Fruit fly (Drosophila melanogaster) whole organism, embryonic: ENCODE data around the gene Rad9.

ENCODE experiments used
- Awh ChIP-seq: fragments of 200-800 bp; sonication (Bioruptor generic); IDR thresholded peaks from 2 replicates; pipeline ENCODE4, ENCODE4 v1.3.6; 2022; ENCODE audit warnings: missing biosample characterization, missing genetic modification characterization
- CG10274 ChIP-seq: fragments of 200-800 bp; sonication (Bioruptor generic); optimal IDR thresholded peaks from 3 replicates; lab custom pipeline; 2017; ENCODE audit warnings: missing biosample characterization, mild to moderate bottlenecking, missing genetic modification characterization
- CG10959 ChIP-seq: fragments of 200-800 bp; sonication (Bioruptor generic); IDR thresholded peaks from 2 replicates; pipeline ENCODE4 v1.3.6; 2022; ENCODE audit warnings: missing biosample characterization, missing genetic modification characterization
- CG1603 ChIP-seq: fragments of 200-800 bp; sonication (Bioruptor generic); optimal IDR thresholded peaks from 2 replicates; lab custom pipeline; 2019; ENCODE audit warnings: missing biosample characterization, mild to moderate bottlenecking, missing genetic modification characterization, moderate library complexity
- CG2202 ChIP-seq: fragments of 200-800 bp; sonication (Bioruptor generic); optimal IDR thresholded peaks from 2 replicates; lab custom pipeline; 2018; ENCODE audit warnings: missing biosample characterization, mild to moderate bottlenecking, missing genetic modification characterization
- CG2678 ChIP-seq: fragments of 200-800 bp; sonication (Bioruptor generic); optimal IDR thresholded peaks from 3 replicates; lab custom pipeline; 2019; ENCODE audit warnings: missing biosample characterization, mild to moderate bottlenecking, missing genetic modification characterization, moderate library complexity
- CG32767 ChIP-seq: fragments of 200-800 bp; sonication (Bioruptor generic); IDR thresholded peaks from 2 replicates; pipeline ENCODE4 v1.3.6; 2022; ENCODE audit warnings: missing biosample characterization, missing genetic modification characterization
- CG33557 ChIP-seq: fragments of 200-800 bp; sonication (Bioruptor generic); optimal IDR thresholded peaks from 2 replicates; lab custom pipeline; 2019; ENCODE audit warnings: missing biosample characterization, mild to moderate bottlenecking, missing genetic modification characterization, moderate library complexity
- CG3995 ChIP-seq: fragments of 200-800 bp; sonication (Bioruptor generic); optimal IDR thresholded peaks from 3 replicates; lab custom pipeline; 2016; ENCODE audit warnings: missing biosample characterization, missing genetic modification characterization
- CG4820 ChIP-seq: fragments of 200-800 bp; sonication (Bioruptor generic); optimal IDR thresholded peaks from 3 replicates; lab custom pipeline; 2016; ENCODE audit warnings: missing biosample characterization, missing genetic modification characterization
- CG5180 ChIP-seq: fragments of 200-800 bp; sonication (Bioruptor generic); optimal IDR thresholded peaks from 3 replicates; lab custom pipeline; 2017; ENCODE audit warnings: missing biosample characterization, missing genetic modification characterization, mild to moderate bottlenecking, moderate library complexity, missing genetic modification reagents
- CG5953 ChIP-seq: fragments of 200-800 bp; sonication (Bioruptor generic); IDR thresholded peaks from 2 replicates; pipeline ENCODE4 v1.3.6; 2022; ENCODE audit warnings: missing biosample characterization, missing genetic modification characterization
- CG6689 ChIP-seq: fragments of 200-800 bp; sonication (Bioruptor generic); IDR thresholded peaks from 2 replicates; pipeline ENCODE4 v1.3.6; 2022; ENCODE audit warnings: missing biosample characterization, missing genetic modification characterization
- CG8290 ChIP-seq, 3 experiments: fragments of 200-800 bp; sonication (Bioruptor generic); optimal IDR thresholded peaks; 2 replicates each; lab custom pipeline; 2016 to 2019; ENCODE audit warnings: missing biosample characterization in 3 of 3, missing genetic modification characterization in 3 of 3, mild to moderate bottlenecking in 2 of 3, moderate library complexity in 1 of 3
- CG8924 ChIP-seq: fragments of 200-800 bp; optimal IDR thresholded peaks from 3 replicates; lab custom pipeline; 2019; ENCODE audit warnings: missing biosample characterization, mild to moderate bottlenecking, missing genetic modification characterization, moderate library complexity
- CG8944 ChIP-seq: fragments of 200-800 bp; sonication (Bioruptor generic); optimal IDR thresholded peaks from 3 replicates; lab custom pipeline; 2016; ENCODE audit warnings: missing biosample characterization, missing genetic modification characterization
- CG9876 ChIP-seq: fragments of 200-800 bp; sonication (Bioruptor generic); optimal IDR thresholded peaks from 2 replicates; lab custom pipeline; 2016; ENCODE audit warnings: missing biosample characterization, missing genetic modification characterization
- D19B ChIP-seq: fragments of 200-800 bp; sonication (Bioruptor generic); optimal IDR thresholded peaks from 2 replicates; lab custom pipeline; 2017; ENCODE audit warnings: missing biosample characterization, mild to moderate bottlenecking, missing genetic modification characterization
- H15 ChIP-seq: fragments of 200-800 bp; sonication (Bioruptor generic); IDR thresholded peaks from 3 replicates; pipeline ENCODE4 v1.3.6; 2022; ENCODE audit warnings: missing biosample characterization, missing genetic modification characterization
- Hey ChIP-seq: fragments of 200-800 bp; sonication (Bioruptor generic); optimal IDR thresholded peaks from 3 replicates; lab custom pipeline; 2018; ENCODE audit warnings: missing biosample characterization, mild to moderate bottlenecking, missing genetic modification characterization
- Mrtf ChIP-seq: fragments of 200-800 bp; sonication (Bioruptor generic); IDR thresholded peaks from 3 replicates; pipeline ENCODE4 v1.3.6; 2022; ENCODE audit warnings: missing biosample characterization, missing genetic modification characterization
- NC2α ChIP-seq: fragments of 200-800 bp; sonication (Bioruptor generic); optimal IDR thresholded peaks from 2 replicates; lab custom pipeline; 2016; ENCODE audit warnings: missing biosample characterization, missing genetic modification characterization
- Nf-YC ChIP-seq: fragments of 200-800 bp; optimal IDR thresholded peaks from 3 replicates; lab custom pipeline; 2019; ENCODE audit warnings: missing biosample characterization, mild to moderate bottlenecking, missing genetic modification characterization, moderate library complexity
- Ravus ChIP-seq: fragments of 200-800 bp; sonication (Bioruptor generic); IDR thresholded peaks from 2 replicates; pipeline ENCODE4 v1.3.6; 2022; ENCODE audit warnings: missing biosample characterization, missing genetic modification characterization
- Rfx ChIP-seq: fragments of 200-800 bp; sonication (Bioruptor generic); IDR thresholded peaks from 2 replicates; pipeline ENCODE4 v1.3.6; 2022; ENCODE audit warnings: missing biosample characterization, missing genetic modification characterization
- Sin3A ChIP-seq: fragments of >200 bp; optimal IDR thresholded peaks from 2 replicates; lab custom pipeline; 2018
- Xbp1 ChIP-seq: fragments of 200-800 bp; sonication (Bioruptor generic); optimal IDR thresholded peaks from 3 replicates; lab custom pipeline; 2016; ENCODE audit warnings: missing biosample characterization, mild to moderate bottlenecking, missing genetic modification characterization
- YL-1 ChIP-seq: fragments of 200-800 bp; sonication (Bioruptor generic); optimal IDR thresholded peaks from 3 replicates; lab custom pipeline; 2017; ENCODE audit warnings: missing biosample characterization, mild to moderate bottlenecking, missing genetic modification characterization
- aop ChIP-seq: fragments of 200-800 bp; sonication (Bioruptor generic); IDR thresholded peaks from 2 replicates; pipeline ENCODE4 v1.3.6; 2022; ENCODE audit warnings: missing biosample characterization, missing genetic modification characterization
- ash1 ChIP-seq: fragments of 200-800 bp; sonication (Bioruptor generic); optimal IDR thresholded peaks from 2 replicates; lab custom pipeline; 2018; ENCODE audit warnings: missing biosample characterization, mild to moderate bottlenecking, missing genetic modification characterization
- az2 ChIP-seq: fragments of 200-800 bp; sonication (Bioruptor generic); optimal IDR thresholded peaks from 3 replicates; lab custom pipeline; 2016; ENCODE audit warnings: missing biosample characterization, missing genetic modification characterization
- bbx ChIP-seq: fragments of 200-800 bp; sonication (Bioruptor generic); IDR thresholded peaks from 2 replicates; pipeline ENCODE4 v1.3.6; 2022; ENCODE audit warnings: missing biosample characterization, missing genetic modification characterization; ENCODE audit not compliant: partially characterized antibody
- chn ChIP-seq: fragments of 200-800 bp; sonication (Bioruptor generic); optimal IDR thresholded peaks from 2 replicates; lab custom pipeline; 2016; ENCODE audit warnings: missing biosample characterization, missing genetic modification characterization
- dimm ChIP-seq: fragments of 200-800 bp; sonication (Bioruptor generic); IDR thresholded peaks from 2 replicates; pipeline ENCODE4 v1.3.6; 2022; ENCODE audit warnings: missing biosample characterization, missing genetic modification characterization
- disco-r ChIP-seq: fragments of 200-800 bp; sonication (Bioruptor generic); optimal IDR thresholded peaks from 2 replicates; lab custom pipeline; 2016; ENCODE audit warnings: missing biosample characterization, missing genetic modification characterization
- grn ChIP-seq: fragments of 200-800 bp; sonication (Bioruptor generic); optimal IDR thresholded peaks from 3 replicates; lab custom pipeline; 2017; ENCODE audit warnings: missing biosample characterization, missing genetic modification characterization
- hbn ChIP-seq: fragments of 200-800 bp; sonication (Bioruptor generic); IDR thresholded peaks from 2 replicates; pipeline ENCODE4 v1.3.6; 2022; ENCODE audit warnings: missing biosample characterization, missing genetic modification characterization; ENCODE audit not compliant: partially characterized antibody
- her ChIP-seq: fragments of 200-800 bp; sonication (Bioruptor generic); optimal IDR thresholded peaks from 2 replicates; lab custom pipeline; 2016; ENCODE audit warnings: missing biosample characterization, missing genetic modification characterization
- mld ChIP-seq: fragments of 200-800 bp; sonication (Bioruptor generic); IDR thresholded peaks from 3 replicates; pipeline ENCODE4 v1.3.6; 2022; ENCODE audit warnings: missing biosample characterization, missing genetic modification characterization; ENCODE audit not compliant: partially characterized antibody
- nmo ChIP-seq: fragments of 200-800 bp; sonication (Bioruptor generic); optimal IDR thresholded peaks from 2 replicates; lab custom pipeline; 2018; ENCODE audit warnings: missing biosample characterization, mild to moderate bottlenecking, missing genetic modification characterization, moderate library complexity
- nom ChIP-seq: fragments of 200-800 bp; sonication (Bioruptor generic); optimal IDR thresholded peaks from 2 replicates; lab custom pipeline; 2017; ENCODE audit warnings: missing biosample characterization, missing genetic modification characterization, mild to moderate bottlenecking, moderate library complexity, missing genetic modification reagents
- phol ChIP-seq: fragments of 200-800 bp; sonication (Bioruptor generic); optimal IDR thresholded peaks from 3 replicates; lab custom pipeline; 2018; ENCODE audit warnings: missing biosample characterization, mild to moderate bottlenecking, missing genetic modification characterization, moderate library complexity
- rib ChIP-seq: fragments of 200-800 bp; sonication (Bioruptor generic); IDR thresholded peaks from 2 replicates; pipeline ENCODE4 v1.3.6; 2022; ENCODE audit warnings: missing biosample characterization, missing genetic modification characterization
- ro ChIP-seq: fragments of 200-800 bp; sonication (Bioruptor generic); IDR thresholded peaks from 2 replicates; pipeline ENCODE4 v1.3.6; 2022; ENCODE audit warnings: missing biosample characterization, missing genetic modification characterization
- row ChIP-seq: fragments of 200-800 bp; sonication (Bioruptor generic); IDR thresholded peaks from 3 replicates; pipeline ENCODE4 v1.3.6; 2022; ENCODE audit warnings: missing biosample characterization, missing genetic modification characterization
- schlank ChIP-seq: fragments of 200-800 bp; sonication (Bioruptor generic); optimal IDR thresholded peaks from 2 replicates; lab custom pipeline; 2018; ENCODE audit warnings: missing biosample characterization, mild to moderate bottlenecking, missing genetic modification characterization
- scrt ChIP-seq: fragments of 200-800 bp; sonication (Bioruptor generic); optimal IDR thresholded peaks from 2 replicates; lab custom pipeline; 2018; ENCODE audit warnings: missing biosample characterization, mild to moderate bottlenecking, missing genetic modification characterization, moderate library complexity
- shn ChIP-seq: fragments of 200-800 bp; sonication (Bioruptor generic); optimal IDR thresholded peaks from 3 replicates; lab custom pipeline; 2016; ENCODE audit warnings: missing biosample characterization, missing genetic modification characterization
- sima ChIP-seq: fragments of 200-800 bp; sonication (Bioruptor generic); optimal IDR thresholded peaks from 2 replicates; lab custom pipeline; 2016; ENCODE audit warnings: missing biosample characterization, missing genetic modification characterization
- wdn ChIP-seq: fragments of 200-800 bp; sonication (Bioruptor generic); IDR thresholded peaks from 2 replicates; pipeline ENCODE4 v1.3.6; 2022; ENCODE audit warnings: missing biosample characterization, missing genetic modification characterization
- zen ChIP-seq: fragments of 200-800 bp; sonication (Bioruptor generic); optimal IDR thresholded peaks from 3 replicates; lab custom pipeline; 2018; ENCODE audit warnings: missing biosample characterization, mild to moderate bottlenecking, missing genetic modification characterization, moderate library complexity
- zen2 ChIP-seq: fragments of 200-800 bp; sonication (Bioruptor generic); IDR thresholded peaks from 3 replicates; pipeline ENCODE4 v1.3.6; 2022; ENCODE audit warnings: missing biosample characterization, missing genetic modification characterization; ENCODE audit not compliant: partially characterized antibody

Rad9 gene

dm6 chr3L:18872440-18872839, at the start of gene Rad9, which contains the start of gene Uggt:
Gene Rad9, minus strand, starts transcription at chr3L:18872553.
Gene Uggt, plus strand, starts transcription at chr3L:18872747.
- no peak for TF ChIP-seq CG2202 (tag; lab: Kevin White, UChicago)
- TF ChIP-seq CG8290 (GFP tag; optimal IDR thresholded peaks at IDR 0.05; lab: Kevin White, UChicago) = no peak
- no peak for TF ChIP-seq CG8290 (tag; optimal IDR thresholded peaks at IDR 0.05; lab: Kevin White, UChicago)
- TF ChIP-seq CG32767 (GFP tag; lab: Robert Waterston, UW) = no peak
- TF ChIP-seq mld = no peak
- TF ChIP-seq CG9876 (GFP tag; lab: Kevin White, UChicago) = no peak
- no peak for TF ChIP-seq CG2678 (tag; lab: Kevin White, UChicago)
- no peak for TF ChIP-seq grn (GFP tag; lab: Kevin White, UChicago)
- TF ChIP-seq hbn (GFP tag; lab: Robert Waterston, UW) = no peak
- TF ChIP-seq CG6689 = 0 out of 2 replicates have a peak, but pooled peaks have one; percentile 15
- no peak for TF ChIP-seq CG8944 (GFP tag; lab: Kevin White, UChicago)
- no peak for TF ChIP-seq CG33557 (GFP tag; lab: Kevin White, UChicago)
- TF ChIP-seq dimm (GFP tag; lab: Robert Waterston, UW) = no peak
- no peak for TF ChIP-seq sima (GFP tag; lab: Kevin White, UChicago)
- TF ChIP-seq her (GFP tag; lab: Kevin White, UChicago) = no peak
- TF ChIP-seq row (GFP tag; lab: Robert Waterston, UW) = peak; percentile 57
- TF ChIP-seq CG4820 = no peak
- no peak for TF ChIP-seq CG10274 (GFP tag; lab: Kevin White, UChicago)
- TF ChIP-seq rib (GFP tag; lab: Robert Waterston, UW) = no peak
- no peak for TF ChIP-seq CG3995 (GFP tag; lab: Kevin White, UChicago)
- no peak for TF ChIP-seq Hey
- TF ChIP-seq ro (GFP tag; lab: Robert Waterston, UW) = no peak
- TF ChIP-seq Awh (GFP tag; lab: Robert Waterston, UW) = no peak
- peak; percentile 50 for TF ChIP-seq nmo (GFP tag; lab: Kevin White, UChicago)
- no peak for TF ChIP-seq aop (GFP tag; lab: Robert Waterston, UW)
- TF ChIP-seq Sin3A (lab: Kevin White, UChicago) = peak; percentile 21
- TF ChIP-seq CG8924 (tag; lab: Kevin White, UChicago) = peak; percentile 17
- TF ChIP-seq phol (tag; lab: Kevin White, UChicago) = peak; percentile 54
- TF ChIP-seq chn = no peak
- TF ChIP-seq bbx (GFP tag; lab: Robert Waterston, UW) = no peak
- no peak for TF ChIP-seq disco-r (GFP tag; lab: Kevin White, UChicago)
- peak; percentile 22 for TF ChIP-seq YL-1
- no peak for TF ChIP-seq schlank
- no peak for TF ChIP-seq Nf-YC
- TF ChIP-seq Ravus (GFP tag; lab: Robert Waterston, UW) = no peak
- no peak for TF ChIP-seq CG10959
- no peak for TF ChIP-seq shn
- TF ChIP-seq NC2α (GFP tag; lab: Kevin White, UChicago) = no peak
- no peak for TF ChIP-seq wdn (GFP tag; lab: Robert Waterston, UW)
- 0 out of 2 replicates have a peak, but pooled peaks have one; percentile 16 for TF ChIP-seq Rfx (GFP tag; lab: Robert Waterston, UW)
- no peak for TF ChIP-seq Mrtf
- TF ChIP-seq CG5180 (GFP tag; lab: Kevin White, UChicago) = no peak
- TF ChIP-seq zen2 (GFP tag; lab: Robert Waterston, UW) = no peak; the same call in 2 of the 3 replicates
- no peak for TF ChIP-seq ash1
- TF ChIP-seq az2 (GFP tag; lab: Kevin White, UChicago) = peak; percentile 20
- TF ChIP-seq CG5953 (GFP tag; lab: Robert Waterston, UW) = no peak
- no peak for TF ChIP-seq zen
- TF ChIP-seq scrt (GFP tag; lab: Kevin White, UChicago) = no peak
- no peak for TF ChIP-seq CG1603
- TF ChIP-seq D19B = no peak
- TF ChIP-seq Xbp1 (GFP tag; lab: Kevin White, UChicago) = peak; percentile 58
- no peak for TF ChIP-seq nom (GFP tag; lab: Kevin White, UChicago)
- no peak for TF ChIP-seq H15 (GFP tag; lab: Robert Waterston, UW)
